Worm (Caenorhabditis elegans) whole organism, L3 larva: Measurements from ENCODE around the gene C05E4.7.

Experiments
- R02D3.7 ChIP-seq: fragments of 150-350 bp; optimal IDR thresholded peaks from 2 replicates; lab custom pipeline; 2014; ENCODE audit warnings: missing biosample characterization, missing genetic modification characterization
- ZK546.5 ChIP-seq: sonication (generic microtip); optimal IDR thresholded peaks from 2 replicates; lab custom pipeline; 2017; ENCODE audit warnings: missing biosample characterization, missing genetic modification characterization
- aly-2 ChIP-seq: fragments of 150-350 bp; optimal IDR thresholded peaks from 2 replicates; lab custom pipeline; 2014; ENCODE audit warnings: missing biosample characterization, missing genetic modification characterization
- ama-1 ChIP-seq: fragments of 150-350 bp; optimal IDR thresholded peaks from 2 replicates; lab custom pipeline; 2018
- ceh-16 ChIP-seq: sonication (generic microtip); optimal IDR thresholded peaks from 2 replicates; lab custom pipeline; 2017; ENCODE audit warnings: missing biosample characterization, missing genetic modification characterization
- ceh-28 ChIP-seq: fragments of 150-350 bp; optimal IDR thresholded peaks from 2 replicates; lab custom pipeline; 2014; ENCODE audit warnings: missing biosample characterization, missing genetic modification reagents, missing genetic modification characterization
- ceh-82 ChIP-seq: fragments of 150-350 bp; optimal IDR thresholded peaks from 2 replicates; lab custom pipeline; 2014; ENCODE audit warnings: missing biosample characterization, missing genetic modification characterization
- ceh-9 ChIP-seq: sonication (generic microtip); optimal IDR thresholded peaks from 2 replicates; lab custom pipeline; 2018; ENCODE audit warnings: missing biosample characterization, missing genetic modification characterization
- daf-12 ChIP-seq: fragments of 150-350 bp; optimal IDR thresholded peaks from 2 replicates; lab custom pipeline; 2014; ENCODE audit warnings: missing biosample characterization, missing genetic modification reagents, missing genetic modification characterization
- egl-27 ChIP-seq: sonication (generic microtip); optimal IDR thresholded peaks from 4 replicates; lab custom pipeline; 2017; ENCODE audit warnings: missing biosample characterization, missing genetic modification reagents, missing genetic modification characterization
- egl-5 ChIP-seq: fragments of 150-350 bp; optimal IDR thresholded peaks from 2 replicates; lab custom pipeline; 2017; ENCODE audit warnings: missing biosample characterization, missing genetic modification reagents, missing genetic modification characterization, inconsistent platforms
- elt-1 ChIP-seq: fragments of 150-350 bp; optimal IDR thresholded peaks from 2 replicates; lab custom pipeline; 2014; ENCODE audit warnings: missing biosample characterization, missing genetic modification characterization
- elt-2 ChIP-seq: sonication (generic microtip); optimal IDR thresholded peaks from 2 replicates; lab custom pipeline; 2016; ENCODE audit warnings: missing genetic modification reagents, mild to moderate bottlenecking, missing genetic modification characterization, missing compliant biosample characterization
- elt-3 ChIP-seq, 3 experiments: fragments of 150-350 bp in 1 of 3; sonication (generic microtip) in 2 of 3; optimal IDR thresholded peaks; 2 replicates in 2 of 3; 4 replicates in 1 of 3; lab custom pipeline; 2014 to 2017; ENCODE audit warnings: missing biosample characterization in 3 of 3, missing genetic modification characterization in 3 of 3
- eor-1 ChIP-seq, 2 experiments: fragments of 150-350 bp; optimal IDR thresholded peaks; 2 replicates each; lab custom pipeline; 2014 to 2018; ENCODE audit warnings: missing biosample characterization in 2 of 2, missing genetic modification characterization in 2 of 2
- fkh-10 ChIP-seq: sonication (generic microtip); optimal IDR thresholded peaks from 2 replicates; lab custom pipeline; 2017; ENCODE audit warnings: missing biosample characterization, missing genetic modification reagents, missing genetic modification characterization
- fkh-2 ChIP-seq: fragments of 150-350 bp; optimal IDR thresholded peaks from 2 replicates; lab custom pipeline; 2014; ENCODE audit warnings: missing biosample characterization, missing genetic modification reagents, missing genetic modification characterization
- fos-1 ChIP-seq: fragments of 150-350 bp; optimal IDR thresholded peaks from 2 replicates; lab custom pipeline; 2014; ENCODE audit warnings: missing biosample characterization, missing genetic modification characterization
- hmg-11 ChIP-seq: sonication (generic microtip); optimal IDR thresholded peaks from 2 replicates; lab custom pipeline; 2016; ENCODE audit warnings: missing genetic modification characterization, missing compliant biosample characterization
- jun-1 ChIP-seq: fragments of 150-350 bp; optimal IDR thresholded peaks from 2 replicates; lab custom pipeline; 2014; ENCODE audit warnings: missing biosample characterization, missing genetic modification reagents, missing genetic modification characterization
- lin-15B ChIP-seq: fragments of 150-350 bp; optimal IDR thresholded peaks from 2 replicates; lab custom pipeline; 2014; ENCODE audit warnings: missing biosample characterization, missing genetic modification characterization
- lin-39 ChIP-seq: fragments of 150-350 bp; optimal IDR thresholded peaks from 2 replicates; lab custom pipeline; 2018; ENCODE audit warnings: missing biosample characterization, missing genetic modification reagents, missing genetic modification characterization
- lsy-12 ChIP-seq: sonication (generic microtip); optimal IDR thresholded peaks from 2 replicates; lab custom pipeline; 2016; ENCODE audit warnings: mild to moderate bottlenecking, missing genetic modification characterization, missing compliant biosample characterization
- mdl-1 ChIP-seq: fragments of 150-350 bp; optimal IDR thresholded peaks from 2 replicates; lab custom pipeline; 2014; ENCODE audit warnings: missing biosample characterization, missing genetic modification characterization
- mml-1 ChIP-seq: fragments of 150-350 bp; sonication (generic microtip); optimal IDR thresholded peaks from 3 replicates; lab custom pipeline; 2014; ENCODE audit warnings: missing biosample characterization, missing genetic modification characterization
- nfya-1 ChIP-seq: sonication (generic microtip); optimal IDR thresholded peaks from 2 replicates; lab custom pipeline; 2017; ENCODE audit warnings: missing genetic modification characterization, mild to moderate bottlenecking, missing compliant biosample characterization, antibody characterized with exemption, moderate library complexity; ENCODE audit not compliant: insufficient read depth
- nhr-11 ChIP-seq: fragments of 150-350 bp; optimal IDR thresholded peaks from 2 replicates; lab custom pipeline; 2014; ENCODE audit warnings: missing biosample characterization, missing genetic modification characterization
- nhr-12 ChIP-seq: fragments of 150-350 bp; optimal IDR thresholded peaks from 2 replicates; lab custom pipeline; 2014; ENCODE audit warnings: missing biosample characterization, missing genetic modification characterization
- nhr-23 ChIP-seq: fragments of 150-350 bp; optimal IDR thresholded peaks from 2 replicates; lab custom pipeline; 2014; ENCODE audit warnings: missing biosample characterization, missing genetic modification reagents, missing genetic modification characterization
- nhr-237 ChIP-seq: fragments of 150-350 bp; optimal IDR thresholded peaks from 2 replicates; lab custom pipeline; 2014; ENCODE audit warnings: missing biosample characterization, missing genetic modification characterization
- nhr-25 ChIP-seq: sonication (generic microtip); optimal IDR thresholded peaks from 2 replicates; lab custom pipeline; 2017; ENCODE audit warnings: missing biosample characterization, missing genetic modification characterization
- nhr-28 ChIP-seq: fragments of 150-350 bp; optimal IDR thresholded peaks from 2 replicates; lab custom pipeline; 2014; ENCODE audit warnings: missing biosample characterization, missing genetic modification characterization
- nhr-43 ChIP-seq: sonication (generic microtip); optimal IDR thresholded peaks from 2 replicates; lab custom pipeline; 2016; ENCODE audit warnings: mild to moderate bottlenecking, missing genetic modification characterization, missing compliant biosample characterization; ENCODE audit not compliant: poor library complexity, severe bottlenecking
- nhr-67 ChIP-seq: fragments of 150-350 bp; optimal IDR thresholded peaks from 2 replicates; lab custom pipeline; 2014; ENCODE audit warnings: missing biosample characterization, missing genetic modification characterization
- nhr-76 ChIP-seq: fragments of 150-350 bp; sonication (generic microtip); optimal IDR thresholded peaks from 5 replicates; lab custom pipeline; 2014; ENCODE audit warnings: missing biosample characterization, missing genetic modification characterization
- nhr-77 ChIP-seq: fragments of 150-350 bp; optimal IDR thresholded peaks from 2 replicates; lab custom pipeline; 2014; ENCODE audit warnings: missing biosample characterization, missing genetic modification characterization
- pha-4 ChIP-seq: fragments of 150-350 bp; optimal IDR thresholded peaks from 2 replicates; lab custom pipeline; 2014; ENCODE audit warnings: missing biosample characterization, missing genetic modification reagents, missing genetic modification characterization
- pqm-1 ChIP-seq: fragments of 150-350 bp; optimal IDR thresholded peaks from 2 replicates; lab custom pipeline; 2017; ENCODE audit warnings: missing biosample characterization, missing genetic modification characterization, inconsistent platforms
- sea-2 ChIP-seq: fragments of 150-350 bp; sonication (generic microtip); optimal IDR thresholded peaks from 4 replicates; lab custom pipeline; 2014; ENCODE audit warnings: missing biosample characterization, missing genetic modification reagents, missing genetic modification characterization
- skn-1 ChIP-seq: fragments of 150-350 bp; optimal IDR thresholded peaks from 2 replicates; lab custom pipeline; 2014; ENCODE audit warnings: missing biosample characterization, missing genetic modification characterization
- snpc-4 ChIP-seq: fragments of 150-350 bp; optimal IDR thresholded peaks from 2 replicates; lab custom pipeline; 2014; ENCODE audit warnings: missing biosample characterization, missing genetic modification characterization
- tbx-2 ChIP-seq: sonication (generic microtip); optimal IDR thresholded peaks from 2 replicates; lab custom pipeline; 2016; ENCODE audit warnings: mild to moderate bottlenecking, missing genetic modification characterization, missing compliant biosample characterization
- unc-39 ChIP-seq: sonication (generic microtip); optimal IDR thresholded peaks from 4 replicates; lab custom pipeline; 2017; ENCODE audit warnings: missing biosample characterization, missing genetic modification characterization
- unc-62 ChIP-seq: fragments of 150-350 bp; sonication (generic microtip); optimal IDR thresholded peaks from 4 replicates; lab custom pipeline; 2014; ENCODE audit warnings: missing biosample characterization, missing genetic modification reagents, missing genetic modification characterization
- zag-1 ChIP-seq: fragments of 150-350 bp; optimal IDR thresholded peaks from 2 replicates; lab custom pipeline; 2014; ENCODE audit warnings: missing biosample characterization, missing genetic modification characterization
- ztf-11 ChIP-seq: fragments of 150-350 bp; optimal IDR thresholded peaks from 2 replicates; lab custom pipeline; 2014; ENCODE audit warnings: missing biosample characterization, missing genetic modification characterization
- ztf-4 ChIP-seq: fragments of 150-350 bp; optimal IDR thresholded peaks from 2 replicates; lab custom pipeline; 2014; ENCODE audit warnings: missing biosample characterization, missing genetic modification characterization

The C05E4.7 gene

DNA sequence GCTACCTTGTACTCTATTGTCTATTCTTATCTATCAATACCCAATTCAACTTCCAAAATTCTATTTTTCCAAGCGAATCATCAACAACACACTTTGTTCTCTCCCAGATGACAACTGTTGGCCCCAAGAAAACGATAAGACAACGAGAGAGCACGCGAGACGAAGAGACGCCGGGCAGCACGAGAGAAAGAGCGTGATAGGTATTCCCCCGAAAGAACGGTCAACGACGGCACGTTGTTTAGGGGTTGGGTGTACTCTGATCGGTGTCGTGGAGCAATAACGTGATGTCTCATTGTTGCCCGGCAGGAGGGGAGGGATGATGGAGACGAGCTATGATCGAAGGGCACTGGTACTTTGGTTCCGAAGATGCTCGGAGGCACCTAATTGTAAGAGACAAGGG is 10.6 kb upstream of the C05E4.7 start:
- TF ChIP-seq elt-2 (tag; lab: Kevin White, UChicago) (peak; percentile 99), nfya-1 (tag; lab: Kevin White, UChicago) (peak; percentile 74), nhr-12 (tag; lab: Kevin White, UChicago) (no peak), lsy-12 (tag; lab: Kevin White, UChicago) (peak; percentile 77), daf-12 (tag; lab: Kevin White, UChicago) (no peak), pha-4 (tag; lab: Kevin White, UChicago) (peak; percentile 92), elt-1 (tag; lab: Kevin White, UChicago) (no peak), eor-1 (tag; optimal IDR thresholded peaks at IDR 0.05; lab: Kevin White, UChicago) (no peak), ama-1 (lab: Kevin White, UChicago) (peak; percentile 81), ztf-4 (no peak), nhr-43 (tag; lab: Kevin White, UChicago) (peak; percentile 94), egl-5 (tag; lab: Kevin White, UChicago) (no peak), hmg-11 (tag; lab: Kevin White, UChicago) (no peak), R02D3.7 (tag; lab: Kevin White, UChicago) (peak; percentile 32), fkh-2 (tag; lab: Kevin White, UChicago) (no peak), skn-1 (tag; lab: Kevin White, UChicago) (peak; percentile 55), nhr-76 (tag; lab: Kevin White, UChicago) (no peak), zag-1 (tag; lab: Kevin White, UChicago) (no peak), ceh-82 (tag; lab: Kevin White, UChicago) (no peak), pqm-1 (peak; percentile 98), ZK546.5 (tag; lab: Kevin White, UChicago) (no peak), sea-2 (GFP tag; lab: Kevin White, UChicago) (no peak), nhr-237 (no peak), nhr-23 (peak; percentile 80), ceh-28 (peak; percentile 62), ztf-11 (tag; lab: Kevin White, UChicago) (no peak), nhr-67 (tag; lab: Kevin White, UChicago) (no peak), elt-3 (tag; optimal IDR thresholded peaks at IDR 0.05; lab: Kevin White, UChicago) (peak; percentile 32 to 47 (median 37)), fos-1 (no peak), fkh-10 (GFP tag; lab: Kevin White, UChicago) (no peak), mdl-1 (tag; lab: Kevin White, UChicago) (peak; percentile 96), tbx-2 (tag; lab: Kevin White, UChicago) (peak; percentile 65), mml-1 (no peak), jun-1 (peak; percentile 97), ceh-16 (tag; lab: Kevin White, UChicago) (no peak), snpc-4 (tag; lab: Kevin White, UChicago) (no peak), unc-39 (tag; lab: Kevin White, UChicago) (no peak), aly-2 (tag; lab: Kevin White, UChicago) (no peak), nhr-28 (tag; lab: Kevin White, UChicago) (peak; percentile 53), lin-39 (peak; percentile 90), ceh-9 (tag; lab: Kevin White, UChicago) (no peak), nhr-11 (peak; percentile 85), nhr-25 (tag; lab: Kevin White, UChicago) (peak; percentile 74), unc-62 (GFP tag; lab: Kevin White, UChicago) (peak; percentile 74), egl-27 (tag; lab: Kevin White, UChicago) (peak; percentile 44), lin-15B (tag; lab: Kevin White, UChicago) (peak; percentile 46), nhr-77 (no peak)
